Fruit fly (Drosophila melanogaster): ENCODE data around the gene M1BP.

M1BP gene

dm6 chr3R:8746354-8746753, 14.9 kb upstream of the M1BP start (continued):
- TF ChIP-seq CG17612 (GFP tag; IDR thresholded peaks at IDR 0.05) (no peak), prd (optimal IDR thresholded peaks at IDR 0.05) (no peak), prd (GFP tag; IDR thresholded peaks at IDR 0.05) (peak; percentile 88), CG17186 (GFP tag; optimal IDR thresholded peaks at IDR 0.05) (no peak), CG1792 (GFP tag; optimal IDR thresholded peaks at IDR 0.05) (no peak), seq (GFP tag; IDR thresholded peaks at IDR 0.05) (peak; percentile 57), Gug (GFP tag; IDR thresholded peaks at IDR 0.05) (no peak), usp (GFP tag; optimal IDR thresholded peaks at IDR 0.05) (no peak), BEAF-32 (GFP tag; optimal IDR thresholded peaks at IDR 0.05) (no peak), CG4360 (GFP tag; IDR thresholded peaks at IDR 0.05) (no peak), CG6689 (GFP tag; IDR thresholded peaks at IDR 0.05) (peak; percentile 63), CG11695 (GFP tag; IDR thresholded peaks at IDR 0.05) (peak; percentile 57; the same call in 2 of the 3 replicates), CG9215 (GFP tag; IDR thresholded peaks at IDR 0.05) (no peak), B-H2 (GFP tag; optimal IDR thresholded peaks at IDR 0.05) (no peak), CG10209 (GFP tag; optimal IDR thresholded peaks at IDR 0.05) (peak; percentile 53), CG33213 (GFP tag; optimal IDR thresholded peaks at IDR 0.05) (no peak), Atf6 (GFP tag; IDR thresholded peaks at IDR 0.05) (peak; percentile 65), Rx (GFP tag; IDR thresholded peaks at IDR 0.05) (no peak), CG4328 (GFP tag; optimal IDR thresholded peaks at IDR 0.05) (no peak), CG16813 (GFP tag; IDR thresholded peaks at IDR 0.05; ENCODE audit: partially characterized antibody) (no peak), CG4282 (GFP tag; optimal IDR thresholded peaks at IDR 0.05) (no peak), Camta (GFP tag; optimal IDR thresholded peaks at IDR 0.05) (peak; percentile 45), CG2120 (GFP tag; optimal IDR thresholded peaks at IDR 0.05) (peak; percentile 38), Usf (GFP tag; optimal IDR thresholded peaks at IDR 0.05) (no peak), CG2889 (GFP tag; IDR thresholded peaks at IDR 0.05) (no peak), bbx (GFP tag; IDR thresholded peaks at IDR 0.05; ENCODE audit: partially characterized antibody) (no peak), CG1603 (tag; optimal IDR thresholded peaks at IDR 0.05) (peak; percentile 35), amos (GFP tag; IDR thresholded peaks at IDR 0.05; ENCODE audit: partially characterized antibody) (no peak), Sox100B (GFP tag; optimal IDR thresholded peaks at IDR 0.05) (peak; percentile 68), tx (GFP tag; optimal IDR thresholded peaks at IDR 0.05) (no peak), CG7928 (GFP tag; optimal IDR thresholded peaks at IDR 0.05) (no peak), CG1233 (GFP tag; optimal IDR thresholded peaks at IDR 0.05) (peak; percentile 6), Hsf (GFP tag; optimal IDR thresholded peaks at IDR 0.05) (peak; percentile 29), oc (tag; optimal IDR thresholded peaks at IDR 0.05) (peak; percentile 38), gsb (GFP tag; IDR thresholded peaks at IDR 0.05) (no peak), Poxn (GFP tag; IDR thresholded peaks at IDR 0.05) (no peak), hb (GFP tag; IDR thresholded peaks at IDR 0.05; ENCODE audit: partially characterized antibody) (no peak), Atf-2 (GFP tag; optimal IDR thresholded peaks at IDR 0.05) (no peak), chinmo (GFP tag; IDR thresholded peaks at IDR 0.05; ENCODE audit: partially characterized antibody) (no peak), CG18764 (GFP tag; optimal IDR thresholded peaks at IDR 0.05) (peak; percentile 28), CG5180 (GFP tag; optimal IDR thresholded peaks at IDR 0.05) (peak; percentile 27), NC2α (GFP tag; optimal IDR thresholded peaks at IDR 0.05) (no peak), Atf3 (GFP tag; optimal IDR thresholded peaks at IDR 0.05) (no peak), CG2129 (GFP tag; IDR thresholded peaks at IDR 0.05; ENCODE audit: partially characterized antibody) (no peak), Awh (GFP tag; IDR thresholded peaks at IDR 0.05) (peak; percentile 45; the same call in 1 of the 2 replicates), sens (GFP tag) (peak; percentile 81), danr (GFP tag; IDR thresholded peaks at IDR 0.05) (no peak), ap (GFP tag; IDR thresholded peaks at IDR 0.05) (peak; percentile 64), dysf (GFP tag; IDR thresholded peaks at IDR 0.05) (peak; percentile 54; the same call in 1 of the 3 replicates), Xrp1 (GFP tag; IDR thresholded peaks at IDR 0.05) (peak; percentile 78), YL-1 (GFP tag; optimal IDR thresholded peaks at IDR 0.05) (no peak), insv (GFP tag; optimal IDR thresholded peaks at IDR 0.05) (no peak)

Measured in whole organism, embryonic.